Fruit fly (Drosophila melanogaster) whole organism, embryonic: ENCODE measurements around the gene Sox21a.

Source experiments
- CG6254 ChIP-seq: fragments of 200-800 bp; sonication (Bioruptor generic); optimal IDR thresholded peaks from 3 replicates; lab custom pipeline; 2017; ENCODE audit warnings: mild to moderate bottlenecking, missing biosample characterization, missing genetic modification reagents, missing genetic modification characterization
- E2f1 ChIP-seq: fragments of 200-800 bp; sonication (Bioruptor generic); IDR thresholded peaks from 2 replicates; pipeline ENCODE4 v1.3.6; 2022; ENCODE audit warnings: missing biosample characterization, missing genetic modification characterization
- Max ChIP-seq: fragments of 200-800 bp; sonication (Bioruptor generic); optimal IDR thresholded peaks from 2 replicates; lab custom pipeline; 2016; ENCODE audit warnings: missing biosample characterization, mild to moderate bottlenecking, missing genetic modification characterization
- usp ChIP-seq: fragments of >200 bp; optimal IDR thresholded peaks from 2 replicates; lab custom pipeline; 2017; ENCODE audit warnings: missing biosample characterization, missing genetic modification characterization

- TF ChIP-seq Max (GFP tag; lab: Kevin White, UChicago), result no peak
- no peak for TF ChIP-seq E2f1 (GFP tag; lab: Robert Waterston, UW)
- no peak for TF ChIP-seq CG6254 (GFP tag; lab: Kevin White, UChicago)
- TF ChIP-seq usp, result no peak
Measured at dm6 chr3L:14053806-14054205, 54.1 kb downstream of the Sox21a start.
